Worm (Caenorhabditis elegans): ENCODE data around the gene cyp-33C9.
"Not testable (repeated sequence)": the region's sequence is repeated elsewhere in the genome, so short reads cannot be mapped to it uniquely, and the experiment has no call there.

Gene cyp-33C9

DNA sequence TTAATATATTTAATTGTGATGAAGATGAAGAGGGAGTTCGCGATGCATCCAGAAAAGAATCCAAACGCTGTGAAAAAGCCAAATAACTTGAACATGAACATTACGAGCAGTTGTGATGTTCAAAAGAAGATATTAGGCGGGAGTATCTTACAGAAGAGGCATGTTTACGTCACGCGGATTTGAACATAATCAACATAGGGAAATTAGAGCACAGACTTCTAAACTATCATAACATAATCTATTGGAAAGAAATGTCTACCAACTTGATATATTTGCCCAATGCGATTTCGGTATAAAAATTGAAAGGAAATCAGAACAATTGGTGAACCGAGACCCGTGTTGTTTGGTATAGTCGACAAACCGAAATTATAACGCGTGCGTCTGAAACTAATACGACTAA, 9.8 kb upstream of the cyp-33C9 start, which contains the start of gene str-66:
TSS of gene str-66 (minus strand) at position 101 of the 400 bp plus-strand sequence.
- TF ChIP-seq aly-2 (tag; optimal IDR thresholded peaks at IDR 0.05) (no peak), mbf-1 (tag; optimal IDR thresholded peaks at IDR 0.05) (no peak), crh-2 (tag; optimal IDR thresholded peaks at IDR 0.05) (no peak), elt-3 (tag; optimal IDR thresholded peaks at IDR 0.05) (no peak)

DNA sequence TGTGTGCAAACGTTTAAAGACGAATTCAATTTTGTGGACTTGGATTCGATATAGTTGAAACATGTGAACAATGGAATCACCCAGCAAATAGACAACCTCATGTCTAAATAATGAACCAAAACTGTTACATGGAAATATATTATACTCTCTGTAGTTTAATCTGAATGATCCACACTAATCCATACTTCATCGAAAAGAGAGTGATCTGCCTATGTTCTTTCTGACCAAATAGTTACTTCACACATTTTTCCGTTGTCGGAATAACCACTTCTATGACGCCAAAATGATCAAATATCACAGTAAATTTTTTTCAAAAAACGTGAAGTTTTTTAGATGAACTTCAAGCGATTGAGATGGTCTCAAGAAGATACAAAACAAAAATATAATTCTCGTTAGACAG, 7.7 kb upstream of the cyp-33C9 start, which contains the start of gene Y73C8C.4:
TSS of gene Y73C8C.4 (minus strand) at position 101 of the 400 bp plus-strand sequence.
- not testable (repeated sequence) for TF ChIP-seq nhr-129, nhr-77, ztf-11 (tag; optimal IDR thresholded peaks at IDR 0.05)

DNA sequence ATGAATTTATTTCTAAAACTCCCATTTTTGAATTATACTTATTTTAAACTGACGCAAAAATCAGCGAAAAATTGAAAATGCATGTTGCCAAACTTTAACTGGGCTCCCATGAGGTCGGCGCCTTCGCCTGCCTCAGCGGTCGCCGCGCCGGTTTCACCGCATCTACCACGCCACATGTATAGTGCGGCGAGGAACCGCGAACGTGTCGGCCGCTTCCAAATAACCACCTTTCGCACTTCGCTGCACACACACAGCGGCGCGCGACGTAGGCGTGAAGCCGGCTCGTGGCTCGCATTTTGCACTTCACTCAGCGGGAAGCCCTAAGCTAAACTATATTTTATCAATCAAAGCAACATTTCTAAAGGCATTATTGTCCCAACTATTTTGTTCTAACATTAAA, 6.2 kb upstream of the cyp-33C9 start:
- TF ChIP-seq elt-3 (tag; optimal IDR thresholded peaks at IDR 0.05) (no peak), lin-39 (tag; optimal IDR thresholded peaks at IDR 0.05) (no peak), lin-11 (tag; optimal IDR thresholded peaks at IDR 0.05) (no peak), alr-1 (tag; optimal IDR thresholded peaks at IDR 0.05) (no peak), nhr-237 (tag; optimal IDR thresholded peaks at IDR 0.05) (no peak)

DNA sequence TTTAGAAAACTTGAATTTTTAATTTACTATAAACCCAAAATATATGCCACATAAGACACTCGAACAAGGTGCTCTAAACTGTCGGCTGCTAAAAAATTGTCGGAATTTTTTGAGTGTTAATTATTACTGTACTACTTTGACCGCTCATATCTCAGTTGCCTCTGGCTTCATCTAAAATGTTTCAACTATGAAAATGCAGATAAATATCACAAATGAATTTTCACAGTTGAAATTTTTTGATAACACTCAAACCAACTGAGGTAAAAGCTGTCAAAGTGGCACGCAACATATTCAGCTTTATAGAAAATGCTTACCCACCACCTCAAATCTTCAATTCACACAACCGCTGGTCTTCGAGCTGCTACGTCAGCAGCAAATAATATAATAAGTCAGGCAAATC, 5.6 kb downstream of the cyp-33C9 start, which contains the start of gene acs-21:
TSS of gene acs-21 (plus strand) at position 301 of the 400 bp plus-strand sequence.
- no peak for TF ChIP-seq lin-13 (GFP tag; optimal IDR thresholded peaks at IDR 0.05)
- TF ChIP-seq elt-1 (tag; optimal IDR thresholded peaks at IDR 0.05), result no peak
- TF ChIP-seq Y55F3AM.14 (GFP tag; optimal IDR thresholded peaks at IDR 0.05), result no peak
- no peak for TF ChIP-seq nhr-237 (tag; optimal IDR thresholded peaks at IDR 0.05)
- TF ChIP-seq nhr-25 (tag; optimal IDR thresholded peaks at IDR 0.05), result no peak
- TF ChIP-seq ceh-82 (tag; optimal IDR thresholded peaks at IDR 0.05), result no peak
- no peak for TF ChIP-seq mdl-1 (tag; optimal IDR thresholded peaks at IDR 0.05)
- no peak for TF ChIP-seq sem-4 (tag; optimal IDR thresholded peaks at IDR 0.05)
- no peak for TF ChIP-seq peb-1 (tag; optimal IDR thresholded peaks at IDR 0.05)
- no peak for TF ChIP-seq ZK546.5 (tag; optimal IDR thresholded peaks at IDR 0.05)
- TF ChIP-seq unc-55 (GFP tag; optimal IDR thresholded peaks at IDR 0.05), result no peak
- TF ChIP-seq nhr-11 (tag; optimal IDR thresholded peaks at IDR 0.05), result no peak

DNA sequence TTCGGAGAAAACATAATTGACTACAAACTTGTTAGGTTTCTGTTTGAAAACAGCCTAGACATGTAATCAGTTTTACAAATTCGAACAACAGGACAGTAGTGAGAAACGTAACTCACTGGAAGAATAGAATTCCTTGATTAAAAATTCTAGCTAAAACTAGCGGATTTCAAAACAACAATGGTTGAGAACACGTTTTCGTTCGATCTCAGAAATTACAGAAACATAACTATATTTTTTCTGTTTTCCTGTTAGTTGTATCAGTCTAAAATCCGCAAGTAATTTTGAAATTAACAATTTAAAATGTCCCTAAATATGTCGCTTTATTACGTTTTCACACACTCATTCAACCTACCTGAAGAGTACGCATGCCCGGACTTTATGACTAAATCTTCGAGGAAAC, 8.1 kb downstream of the cyp-33C9 start, which contains the start of gene srt-8:
TSS of gene srt-8 (plus strand) at position 301 of the 400 bp plus-strand sequence.
- TF ChIP-seq F13H6.1 (tag; optimal IDR thresholded peaks at IDR 0.05) (no peak), elt-1 (tag; optimal IDR thresholded peaks at IDR 0.05) (no peak), dmd-4 (tag; optimal IDR thresholded peaks at IDR 0.05) (no peak), C34F6.9 (tag; optimal IDR thresholded peaks at IDR 0.05) (no peak), mbf-1 (tag; optimal IDR thresholded peaks at IDR 0.05) (no peak), crh-2 (tag; optimal IDR thresholded peaks at IDR 0.05) (no peak), peb-1 (tag; optimal IDR thresholded peaks at IDR 0.05) (no peak), nhr-12 (tag; optimal IDR thresholded peaks at IDR 0.05) (no peak), nhr-77 (tag; optimal IDR thresholded peaks at IDR 0.05) (no peak), zag-1 (tag; optimal IDR thresholded peaks at IDR 0.05) (no peak), sem-4 (tag; optimal IDR thresholded peaks at IDR 0.05) (no peak), ama-1 (optimal IDR thresholded peaks at IDR 0.05) (no peak), sma-9 (GFP tag; optimal IDR thresholded peaks at IDR 0.05) (no peak), sma-9 (tag; optimal IDR thresholded peaks at IDR 0.05) (no peak), sma-3 (GFP tag; optimal IDR thresholded peaks at IDR 0.05) (no peak), nhr-25 (tag; optimal IDR thresholded peaks at IDR 0.05) (no peak), blmp-1 (tag; optimal IDR thresholded peaks at IDR 0.05; ENCODE audit: insufficient read depth) (no peak), lsy-2 (tag; optimal IDR thresholded peaks at IDR 0.05) (no peak), nhr-10 (tag; optimal IDR thresholded peaks at IDR 0.05) (no peak), unc-39 (tag; optimal IDR thresholded peaks at IDR 0.05) (no peak)

DNA sequence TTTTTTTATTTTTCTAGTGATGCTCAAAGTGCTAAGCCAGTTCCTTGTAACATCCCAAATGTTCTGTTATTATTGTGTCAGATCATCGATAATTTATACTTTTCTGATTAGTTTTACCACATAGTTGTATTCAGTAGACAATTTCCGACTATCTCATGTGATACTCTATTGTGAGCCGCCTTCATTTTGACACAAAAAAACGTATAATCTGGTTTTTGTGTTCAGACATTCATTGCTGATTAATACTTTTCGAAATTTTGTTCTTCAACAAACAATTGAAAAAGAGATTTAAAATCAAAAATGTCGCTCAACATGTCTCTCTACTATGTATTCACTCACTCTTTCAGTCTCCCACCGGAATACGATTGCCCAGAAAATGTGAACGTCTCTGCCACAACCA, 12.9 kb downstream of the cyp-33C9 start, which contains the start of gene srt-7:
TSS of gene srt-7 (plus strand) at position 301 of the 400 bp plus-strand sequence.
- TF ChIP-seq nhr-12 (tag; optimal IDR thresholded peaks at IDR 0.05) (no peak), fos-1 (tag; optimal IDR thresholded peaks at IDR 0.05) (no peak), lsy-2 (tag; optimal IDR thresholded peaks at IDR 0.05) (no peak)

Data from whole organism, L2 larva.